Worm (Caenorhabditis elegans): ENCODE results near the gene C01G6.4.

Gene C01G6.4

DNA sequence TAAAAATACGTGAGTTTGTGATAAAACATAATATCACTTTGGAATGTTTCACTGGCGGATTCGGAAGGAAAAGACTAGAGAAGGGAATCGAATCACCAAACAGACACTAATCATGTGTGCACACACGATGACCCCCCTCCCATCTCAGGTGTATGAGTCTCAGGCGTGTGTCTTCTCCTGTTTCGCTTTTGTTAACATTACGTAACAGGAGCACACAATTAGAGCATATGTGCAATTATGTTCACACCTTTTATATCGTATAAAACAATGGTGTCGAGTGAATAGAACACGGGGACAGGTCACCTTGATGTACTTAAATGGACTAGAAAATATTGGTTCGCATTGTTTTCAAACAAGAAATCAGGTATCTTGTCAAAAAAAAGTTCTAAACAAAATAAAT is 44.0 kb upstream of the C01G6.4 start:
- TF ChIP-seq snpc-3.4 (tag; optimal IDR thresholded peaks at IDR 0.05): no peak
- no peak for TF ChIP-seq attf-6 (GFP tag; IDR thresholded peaks at IDR 0.05)
- TF ChIP-seq T07F8.4 (tag; optimal IDR thresholded peaks at IDR 0.05): no peak
- no peak for TF ChIP-seq rcor-1 (GFP tag; IDR thresholded peaks at IDR 0.05)
- no peak for TF ChIP-seq dpff-1 (tag; optimal IDR thresholded peaks at IDR 0.05)
- TF ChIP-seq akir-1 (GFP tag; optimal IDR thresholded peaks at IDR 0.05): no peak
- no peak for TF ChIP-seq lin-35 (GFP tag; optimal IDR thresholded peaks at IDR 0.05)
- no peak for TF ChIP-seq C06A6.2 (GFP tag; conservative IDR thresholded peaks at IDR 0.05)
- no peak for TF ChIP-seq die-1 (tag; optimal IDR thresholded peaks at IDR 0.05)
- no peak for TF ChIP-seq chd-7 (tag; optimal IDR thresholded peaks at IDR 0.05)
- TF ChIP-seq hmg-20 (GFP tag; IDR thresholded peaks at IDR 0.05): no peak
- TF ChIP-seq ztf-26 (tag; optimal IDR thresholded peaks at IDR 0.05): no peak
- no peak for TF ChIP-seq egrh-3 (GFP tag; IDR thresholded peaks at IDR 0.05)
- no peak for TF ChIP-seq bed-1 (GFP tag; IDR thresholded peaks at IDR 0.05)
- TF ChIP-seq rec-8 (tag; optimal IDR thresholded peaks at IDR 0.05): no peak
- no peak for TF ChIP-seq mxl-1 (tag; optimal IDR thresholded peaks at IDR 0.05)
- TF ChIP-seq Y67H2A.10 (GFP tag; conservative IDR thresholded peaks at IDR 0.05): no peak
- no peak for TF ChIP-seq ztf-22 (GFP tag; optimal IDR thresholded peaks at IDR 0.05)
- no peak for TF ChIP-seq let-607 (tag; optimal IDR thresholded peaks at IDR 0.05)
- no peak for TF ChIP-seq ceh-27 (GFP tag; optimal IDR thresholded peaks at IDR 0.05)

DNA sequence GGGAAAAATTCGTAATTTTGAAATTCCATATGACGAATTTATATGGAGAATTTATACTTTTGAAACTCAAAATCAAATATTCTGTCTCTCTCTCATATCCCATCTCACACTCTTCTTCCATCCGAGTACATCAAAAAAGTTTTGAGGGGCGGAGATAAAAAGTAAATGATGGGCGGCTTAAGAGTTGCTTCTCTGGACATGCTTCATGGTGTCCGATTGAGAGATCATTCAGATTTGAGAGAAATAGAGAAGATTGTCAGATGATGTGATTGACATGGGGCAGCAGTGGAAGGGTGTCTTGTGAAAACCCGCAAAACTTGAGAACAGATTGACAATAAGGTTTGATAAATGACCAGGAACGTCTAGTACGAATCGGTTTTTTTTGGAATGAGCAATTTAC is 42.9 kb upstream of the C01G6.4 start:
- TF ChIP-seq ztf-25 (GFP tag; IDR thresholded peaks at IDR 0.05): no peak
- TF ChIP-seq hmg-1.2 (GFP tag; IDR thresholded peaks at IDR 0.05): peak; percentile 21; the same call in 1 of the 2 replicates
- no peak for TF ChIP-seq madf-3 (GFP tag; IDR thresholded peaks at IDR 0.05)
- no peak for TF ChIP-seq ztf-6 (GFP tag; IDR thresholded peaks at IDR 0.05)

DNA sequence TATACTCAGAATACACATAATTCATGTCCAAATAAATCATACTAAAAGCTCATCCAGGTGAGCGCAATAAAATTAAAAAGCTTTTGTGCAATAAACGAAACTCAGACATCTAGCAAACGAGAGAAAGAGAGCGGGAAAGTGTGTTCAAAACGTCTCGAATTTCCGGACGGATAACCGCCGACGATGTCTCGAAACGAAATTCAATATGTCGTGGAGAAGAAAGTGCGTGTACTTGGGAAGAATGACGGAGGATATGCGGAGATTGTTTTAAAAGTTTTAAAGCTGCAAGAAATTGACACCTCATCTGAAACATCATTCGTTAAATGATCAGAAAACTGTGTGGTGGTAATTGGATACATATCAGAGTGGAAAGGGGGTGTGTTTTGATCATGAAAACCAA is 41.9 kb upstream of the C01G6.4 start:
- TF ChIP-seq Y95B8A.8 (GFP tag; IDR thresholded peaks at IDR 0.05) (no peak), egl-44 (GFP tag; IDR thresholded peaks at IDR 0.05) (no peak), nfya-1 (tag; optimal IDR thresholded peaks at IDR 0.05; ENCODE audit: borderline replicate concordance, insufficient read depth) (no peak), mes-4 (tag; optimal IDR thresholded peaks at IDR 0.05) (no peak), T07F8.4 (tag; optimal IDR thresholded peaks at IDR 0.05) (no peak), ceh-100 (GFP tag; IDR thresholded peaks at IDR 0.05) (no peak), ceh-27 (GFP tag; optimal IDR thresholded peaks at IDR 0.05) (no peak), nhr-120 (GFP tag; IDR thresholded peaks at IDR 0.05) (no peak), madf-3 (GFP tag; IDR thresholded peaks at IDR 0.05) (no peak), aptf-2 (GFP tag; conservative IDR thresholded peaks at IDR 0.05) (no peak), hmg-1.2 (GFP tag; IDR thresholded peaks at IDR 0.05) (no peak), Y56A3A.18 (GFP tag; IDR thresholded peaks at IDR 0.05) (no peak), B0035.1 (tag; optimal IDR thresholded peaks at IDR 0.05) (no peak), nhr-90 (tag; optimal IDR thresholded peaks at IDR 0.05) (no peak), Y53F4B.3 (GFP tag; IDR thresholded peaks at IDR 0.05) (no peak), snpc-1.3 (tag; optimal IDR thresholded peaks at IDR 0.05; ENCODE audit: insufficient read depth) (no peak), F57C9.4 (tag; optimal IDR thresholded peaks at IDR 0.05) (no peak), nhr-80 (tag; optimal IDR thresholded peaks at IDR 0.05) (no peak), athp-1 (tag; optimal IDR thresholded peaks at IDR 0.05) (no peak)
